Worm (Caenorhabditis elegans) whole organism, L4 larva: ENCODE results near the gene xbx-1.

Experiments
- F26F4.8 ChIP-seq: fragments of 200-800 bp; sonication (Bioruptor generic); conservative IDR thresholded peaks from 2 replicates; pipeline ENCODE4 v1.3.6; 2022; ENCODE audit warnings: missing genetic modification characterization, missing compliant biosample characterization
- F37D6.2 ChIP-seq: sonication (generic microtip); optimal IDR thresholded peaks from 2 replicates; lab custom pipeline; 2016; ENCODE audit warnings: mild to moderate bottlenecking, missing genetic modification characterization, missing compliant biosample characterization
- T26A8.4 ChIP-seq: fragments of 200-800 bp; sonication (Bioruptor generic); IDR thresholded peaks from 2 replicates; pipeline ENCODE4 v1.3.6; 2022; ENCODE audit warnings: missing genetic modification characterization, missing compliant biosample characterization
- Y5F2A.4 ChIP-seq: fragments of 200-800 bp; sonication (Bioruptor generic); optimal IDR thresholded peaks from 2 replicates; lab custom pipeline; 2018; ENCODE audit warnings: mild to moderate bottlenecking, missing genetic modification characterization, missing compliant biosample characterization
- Y75B8A.6 ChIP-seq: fragments of 200-800 bp; sonication (Bioruptor generic); IDR thresholded peaks from 2 replicates; pipeline ENCODE4 v1.3.6; 2022; ENCODE audit warnings: missing genetic modification reagents, missing genetic modification characterization, missing compliant biosample characterization
- aha-1 ChIP-seq: fragments of 150-350 bp; peaks from one replicate; lab custom pipeline; 2014; ENCODE audit warnings: missing biosample characterization, missing genetic modification characterization
- aly-2 ChIP-seq: sonication (generic microtip); optimal IDR thresholded peaks from 2 replicates; lab custom pipeline; 2018; ENCODE audit warnings: missing biosample characterization, missing genetic modification characterization
- ama-1 ChIP-seq: fragments of 150-350 bp; optimal IDR thresholded peaks from 2 replicates; lab custom pipeline; 2014; ENCODE audit warnings: inconsistent platforms, mixed read lengths
- attf-4 ChIP-seq: sonication (generic microtip); optimal IDR thresholded peaks from 3 replicates; lab custom pipeline; 2017; ENCODE audit warnings: missing biosample characterization, missing genetic modification characterization
- ceh-28 ChIP-seq: fragments of 150-350 bp; optimal IDR thresholded peaks from 2 replicates; lab custom pipeline; 2014; ENCODE audit warnings: missing biosample characterization, missing genetic modification reagents, missing genetic modification characterization
- ceh-62 ChIP-seq: sonication (generic microtip); optimal IDR thresholded peaks from 2 replicates; lab custom pipeline; 2017; ENCODE audit warnings: missing biosample characterization, missing genetic modification characterization
- ctbp-1 ChIP-seq: fragments of 200-800 bp; sonication (Bioruptor generic); IDR thresholded peaks from 2 replicates; pipeline ENCODE4 v1.3.6; 2022; ENCODE audit warnings: missing genetic modification reagents, missing genetic modification characterization, missing compliant biosample characterization
- daf-16 ChIP-seq, 3 experiments: sonication (generic microtip); optimal IDR thresholded peaks; 2 replicates each; lab custom pipeline; 2016 to 2017; ENCODE audit warnings: missing genetic modification characterization in 3 of 3, missing genetic modification reagents in 3 of 3, mild to moderate bottlenecking in 2 of 3, missing compliant biosample characterization in 2 of 3, missing biosample characterization in 1 of 3, moderate library complexity in 1 of 3
- daf-19 ChIP-seq: fragments of 200-800 bp; sonication (Bioruptor generic); conservative IDR thresholded peaks from 2 replicates; pipeline ENCODE4 v1.3.6; 2022; ENCODE audit warnings: missing genetic modification characterization, missing compliant biosample characterization
- dmd-8 ChIP-seq: fragments of 200-800 bp; sonication (Bioruptor generic); IDR thresholded peaks from 2 replicates; pipeline ENCODE4 v1.3.6; 2022; ENCODE audit warnings: missing genetic modification characterization, missing compliant biosample characterization
- egl-27 ChIP-seq: sonication (generic microtip); optimal IDR thresholded peaks from 3 replicates; lab custom pipeline; 2017; ENCODE audit warnings: missing biosample characterization, missing genetic modification reagents, missing genetic modification characterization
- fkh-10 ChIP-seq: fragments of 150-350 bp; optimal IDR thresholded peaks from 2 replicates; lab custom pipeline; 2014; ENCODE audit warnings: missing biosample characterization, missing genetic modification reagents, missing genetic modification characterization
- fos-1 ChIP-seq: fragments of 150-350 bp; optimal IDR thresholded peaks from 2 replicates; lab custom pipeline; 2014; ENCODE audit warnings: missing biosample characterization, missing genetic modification characterization
- hlh-30 ChIP-seq: sonication (generic microtip); optimal IDR thresholded peaks from 2 replicates; lab custom pipeline; 2017; ENCODE audit warnings: antibody characterized with exemption, mild to moderate bottlenecking, missing genetic modification characterization, missing compliant biosample characterization; ENCODE audit not compliant: insufficient read depth
- hmg-1.1 ChIP-seq: fragments of 200-800 bp; sonication (Bioruptor generic); IDR thresholded peaks from 2 replicates; pipeline ENCODE4 v1.3.6; 2022; ENCODE audit warnings: missing genetic modification reagents, missing genetic modification characterization, missing compliant biosample characterization
- lin-15B ChIP-seq: fragments of 150-350 bp; sonication (generic microtip); optimal IDR thresholded peaks from 3 replicates; lab custom pipeline; 2014; ENCODE audit warnings: missing biosample characterization, missing genetic modification characterization
- lin-29 ChIP-seq: fragments of 200-800 bp; sonication (Bioruptor generic); IDR thresholded peaks from 2 replicates; pipeline ENCODE4 v1.3.6; 2022; ENCODE audit warnings: missing genetic modification reagents, missing genetic modification characterization, missing compliant biosample characterization
- madf-9 ChIP-seq: fragments of 200-800 bp; sonication (Bioruptor generic); conservative IDR thresholded peaks from 2 replicates; pipeline ENCODE4 v1.3.6; 2022; ENCODE audit warnings: missing genetic modification reagents, missing genetic modification characterization, missing compliant biosample characterization
- mep-1 ChIP-seq: fragments of 150-350 bp; sonication (generic microtip); optimal IDR thresholded peaks from 3 replicates; lab custom pipeline; 2014; ENCODE audit warnings: missing biosample characterization, missing genetic modification characterization
- nhr-10 ChIP-seq: fragments of 150-350 bp; optimal IDR thresholded peaks from 2 replicates; lab custom pipeline; 2014; ENCODE audit warnings: missing biosample characterization, missing genetic modification characterization
- nhr-102 ChIP-seq: sonication (generic microtip); optimal IDR thresholded peaks from 2 replicates; lab custom pipeline; 2016; ENCODE audit warnings: mild to moderate bottlenecking, missing genetic modification characterization, moderate library complexity, missing compliant biosample characterization
- nhr-41 ChIP-seq: fragments of 200-800 bp; sonication (Bioruptor generic); IDR thresholded peaks from 2 replicates; pipeline ENCODE4 v1.3.6; 2022; ENCODE audit warnings: missing genetic modification reagents, missing genetic modification characterization, missing compliant biosample characterization
- nhr-6 ChIP-seq: fragments of 150-350 bp; optimal IDR thresholded peaks from 2 replicates; lab custom pipeline; 2014; ENCODE audit warnings: missing biosample characterization, missing genetic modification characterization
- saeg-2 ChIP-seq: fragments of 200-800 bp; sonication (Bioruptor generic); IDR thresholded peaks from 2 replicates; pipeline ENCODE4 v1.3.6; 2022; ENCODE audit warnings: missing genetic modification reagents, missing genetic modification characterization, missing compliant biosample characterization
- sdz-12 ChIP-seq: fragments of 200-800 bp; sonication (Bioruptor generic); optimal IDR thresholded peaks from 2 replicates; lab custom pipeline; 2018; ENCODE audit warnings: mild to moderate bottlenecking, missing genetic modification characterization, missing compliant biosample characterization
- set-16 ChIP-seq: fragments of 200-800 bp; sonication (Bioruptor generic); IDR thresholded peaks from 2 replicates; pipeline ENCODE4 v1.3.6; 2022; ENCODE audit warnings: missing genetic modification reagents, missing genetic modification characterization, missing compliant biosample characterization
- snpc-1.2 ChIP-seq: fragments of 200-800 bp; sonication (Bioruptor generic); IDR thresholded peaks from 2 replicates; pipeline ENCODE4 v1.3.6; 2022; ENCODE audit warnings: missing genetic modification reagents, missing genetic modification characterization, missing compliant biosample characterization
- tra-1 ChIP-seq: fragments of 200-800 bp; sonication (Bioruptor generic); IDR thresholded peaks from 2 replicates; pipeline ENCODE4 v1.3.6; 2022; ENCODE audit warnings: missing genetic modification reagents, missing genetic modification characterization, missing compliant biosample characterization
- unc-130 ChIP-seq: sonication (generic microtip); optimal IDR thresholded peaks from 2 replicates; lab custom pipeline; 2016; ENCODE audit warnings: missing genetic modification reagents, missing genetic modification characterization, missing compliant biosample characterization
- unc-39 ChIP-seq: sonication (generic microtip); optimal IDR thresholded peaks from 2 replicates; lab custom pipeline; 2017; ENCODE audit warnings: missing biosample characterization, missing genetic modification characterization
- zip-2 ChIP-seq: fragments of 150-350 bp; optimal IDR thresholded peaks from 2 replicates; lab custom pipeline; 2014; ENCODE audit warnings: missing biosample characterization, missing genetic modification characterization
- ztf-11 ChIP-seq: fragments of 150-350 bp; optimal IDR thresholded peaks from 2 replicates; lab custom pipeline; 2014; ENCODE audit warnings: missing biosample characterization, missing genetic modification characterization

Gene xbx-1

DNA sequence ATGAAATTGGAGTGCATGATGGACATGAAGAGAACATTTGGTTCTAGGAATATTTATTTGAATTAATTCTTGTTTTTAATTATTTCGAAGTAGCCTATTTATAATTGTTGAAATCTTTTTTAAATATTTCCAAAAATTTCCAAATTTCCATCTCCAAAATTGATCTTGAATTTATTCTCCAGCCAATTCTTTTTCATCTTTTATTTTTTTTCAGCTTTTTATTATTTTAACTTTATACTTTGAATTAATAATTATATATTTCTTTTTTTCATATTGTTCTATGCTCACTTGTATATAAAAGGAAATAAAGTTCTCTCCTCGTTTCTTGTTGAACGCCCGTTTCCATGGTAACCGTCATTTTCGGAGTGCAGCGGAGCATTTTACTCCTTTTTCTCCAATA, at the start of gene xbx-1:
xbx-1 (plus strand) TSS at position 301 of the 400 bp plus-strand sequence.
- no peak for TF ChIP-seq ceh-62 (tag; lab: Kevin White, UChicago)
- no peak for TF ChIP-seq lin-29
- TF ChIP-seq aha-1 (tag; lab: Kevin White, UChicago), result no peak
- TF ChIP-seq dmd-8, result no peak
- no peak for TF ChIP-seq unc-39 (tag; lab: Kevin White, UChicago)
- TF ChIP-seq ctbp-1 (GFP tag; lab: Robert Waterston, UW), result no peak
- no peak for TF ChIP-seq mep-1
- TF ChIP-seq ztf-11, result no peak
- no peak for TF ChIP-seq egl-27 (tag; lab: Kevin White, UChicago)
- no peak for TF ChIP-seq hlh-30 (tag; lab: Kevin White, UChicago)
- TF ChIP-seq F37D6.2 (tag; lab: Kevin White, UChicago), result no peak
- TF ChIP-seq ceh-28 (tag; lab: Kevin White, UChicago), result no peak
- no peak for TF ChIP-seq F26F4.8 (GFP tag; lab: Robert Waterston, UW)
- no peak for TF ChIP-seq daf-19
- no peak for TF ChIP-seq snpc-1.2 (GFP tag; lab: Robert Waterston, UW)
- TF ChIP-seq aly-2 (tag; lab: Kevin White, UChicago), result no peak
- TF ChIP-seq saeg-2 (GFP tag; lab: Robert Waterston, UW), result no peak

ce11 chrV:14933450-14934218, 46.4 kb upstream of the xbx-1 start:
- TF ChIP-seq fkh-10 (GFP tag; lab: Kevin White, UChicago) (no peak), hmg-1.1 (peak; percentile 47; the same call in 1 of the 2 replicates), aha-1 (tag; lab: Kevin White, UChicago) (peak; percentile 95), set-16 (GFP tag; lab: Robert Waterston, UW) (peak; percentile 73), Y75B8A.6 (GFP tag; lab: Robert Waterston, UW) (0 out of 2 replicates have a peak, but pooled peaks have one; percentile 24), madf-9 (GFP tag; lab: Robert Waterston, UW) (no peak), tra-1 (GFP tag; lab: Robert Waterston, UW) (no peak)

DNA sequence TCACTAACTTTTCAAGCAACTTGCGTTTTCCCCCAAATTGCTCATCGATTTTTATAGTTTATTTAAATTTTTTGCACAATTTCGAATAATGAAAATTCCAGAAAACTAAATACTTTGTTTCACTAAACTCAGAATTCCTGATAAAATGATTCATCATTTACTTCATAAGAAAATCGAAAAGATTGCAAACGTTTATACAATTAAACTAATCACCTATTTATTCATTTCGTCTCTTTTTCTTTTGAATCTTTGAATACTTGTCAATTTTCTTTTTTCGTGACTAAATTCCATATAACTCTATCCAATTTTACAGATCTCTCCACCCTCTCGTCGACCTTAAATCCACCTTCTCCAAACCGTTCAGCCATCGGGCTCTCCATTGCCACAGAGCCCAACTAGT, 43.5 kb upstream of the xbx-1 start, which contains the start of gene C30G7.2:
C30G7.2 (plus strand) TSS at position 301 of the 400 bp plus-strand sequence.
- TF ChIP-seq daf-19 (no peak), tra-1 (GFP tag; lab: Robert Waterston, UW) (no peak), ama-1 (lab: Kevin White, UChicago) (no peak), nhr-6 (no peak), nhr-10 (no peak), ceh-28 (tag; lab: Kevin White, UChicago) (no peak), T26A8.4 (GFP tag; lab: Robert Waterston, UW) (no peak), dmd-8 (no peak), F26F4.8 (GFP tag; lab: Robert Waterston, UW) (no peak), fos-1 (tag; lab: Kevin White, UChicago) (no peak)

- TF ChIP-seq hmg-1.1, result no peak
- TF ChIP-seq nhr-102 (tag; lab: Kevin White, UChicago), result no peak
- TF ChIP-seq attf-4 (tag; lab: Kevin White, UChicago), result no peak
- no peak for TF ChIP-seq lin-29
- no peak for TF ChIP-seq unc-130
- TF ChIP-seq sdz-12, result no peak
- no peak for TF ChIP-seq lin-15B (tag; lab: Kevin White, UChicago)
- TF ChIP-seq daf-16 (GFP tag; optimal IDR thresholded peaks at IDR 0.05; lab: Kevin White, UChicago), result no peak
- no peak for TF ChIP-seq daf-16 (tag; optimal IDR thresholded peaks at IDR 0.05; lab: Kevin White, UChicago)
- TF ChIP-seq zip-2 (tag; lab: Kevin White, UChicago), result no peak
- TF ChIP-seq nhr-41, result no peak
- no peak for TF ChIP-seq Y5F2A.4
These were observed 37.1 kb upstream of the xbx-1 start for ce11 chrV:14942898-14943297.
